Fruit fly (Drosophila melanogaster) whole organism, embryonic: ENCODE results near the gene meso18E.
A peak's percentile ranks its signal among the peaks of the same experiment; 100 is the strongest.

Experiments used
- B-H2 ChIP-seq: fragments of 200-800 bp; sonication (Bioruptor generic); optimal IDR thresholded peaks from 2 replicates; lab custom pipeline; 2018; ENCODE audit warnings: missing biosample characterization, mild to moderate bottlenecking, missing genetic modification characterization
- CG12071 ChIP-seq: fragments of 200-800 bp; sonication (Bioruptor generic); optimal IDR thresholded peaks from 3 replicates; lab custom pipeline; 2018; ENCODE audit warnings: missing biosample characterization, mild to moderate bottlenecking, missing genetic modification characterization
- CG12769 ChIP-seq: fragments of 200-800 bp; sonication (Bioruptor generic); optimal IDR thresholded peaks from 2 replicates; lab custom pipeline; 2019; ENCODE audit warnings: missing biosample characterization, mild to moderate bottlenecking, missing genetic modification characterization, moderate library complexity
- CG17186 ChIP-seq: fragments of 200-800 bp; sonication (Bioruptor generic); optimal IDR thresholded peaks from 3 replicates; lab custom pipeline; 2017; ENCODE audit warnings: missing biosample characterization, missing genetic modification reagents, missing genetic modification characterization
- CG17328 ChIP-seq: fragments of 200-800 bp; sonication (Bioruptor generic); IDR thresholded peaks from 2 replicates; pipeline ENCODE4 v1.3.6; 2022; ENCODE audit warnings: missing biosample characterization, missing genetic modification characterization
- CG18599 ChIP-seq: fragments of 200-800 bp; sonication (Bioruptor generic); optimal IDR thresholded peaks from 3 replicates; lab custom pipeline; 2017; ENCODE audit warnings: missing biosample characterization, missing genetic modification characterization, mild to moderate bottlenecking, moderate library complexity, missing genetic modification reagents
- CG2678 ChIP-seq: fragments of 200-800 bp; sonication (Bioruptor generic); optimal IDR thresholded peaks from 3 replicates; lab custom pipeline; 2019; ENCODE audit warnings: missing biosample characterization, mild to moderate bottlenecking, missing genetic modification characterization, moderate library complexity
- CG3163 ChIP-seq: fragments of 200-800 bp; sonication (Bioruptor generic); optimal IDR thresholded peaks from 3 replicates; lab custom pipeline; 2016; ENCODE audit warnings: missing biosample characterization, missing genetic modification characterization
- CG34224 ChIP-seq: fragments of 200-800 bp; sonication (Bioruptor generic); IDR thresholded peaks from 3 replicates; pipeline ENCODE4 v1.3.6; 2022; ENCODE audit warnings: missing biosample characterization, missing genetic modification characterization; ENCODE audit not compliant: partially characterized antibody
- CG34376 ChIP-seq: fragments of 200-800 bp; sonication (Bioruptor generic); optimal IDR thresholded peaks from 2 replicates; lab custom pipeline; 2018; ENCODE audit warnings: missing biosample characterization, mild to moderate bottlenecking, missing genetic modification characterization
- CG42726 ChIP-seq: fragments of 200-800 bp; sonication (Bioruptor generic); IDR thresholded peaks from 2 replicates; pipeline ENCODE4 v1.3.6; 2022; ENCODE audit warnings: missing biosample characterization, missing genetic modification characterization; ENCODE audit not compliant: partially characterized antibody
- CG6765 ChIP-seq: fragments of 200-800 bp; sonication (Bioruptor generic); optimal IDR thresholded peaks from 3 replicates; lab custom pipeline; 2017; ENCODE audit warnings: missing biosample characterization, mild to moderate bottlenecking, missing genetic modification characterization
- CG7963 ChIP-seq: fragments of 200-800 bp; sonication (Bioruptor generic); IDR thresholded peaks from 3 replicates; pipeline ENCODE4 v1.3.6; 2022; ENCODE audit warnings: missing biosample characterization, missing genetic modification characterization; ENCODE audit not compliant: partially characterized antibody
- CG8290 ChIP-seq, 3 experiments: fragments of 200-800 bp; sonication (Bioruptor generic); optimal IDR thresholded peaks; 2 replicates each; lab custom pipeline; 2016 to 2019; ENCODE audit warnings: missing biosample characterization in 3 of 3, missing genetic modification characterization in 3 of 3, mild to moderate bottlenecking in 2 of 3, moderate library complexity in 1 of 3
- CG9215 ChIP-seq: fragments of 200-800 bp; sonication (Bioruptor generic); IDR thresholded peaks from 2 replicates; pipeline ENCODE4 v1.3.6; 2022; ENCODE audit warnings: missing biosample characterization, missing genetic modification characterization
- CG9727 ChIP-seq: fragments of 200-800 bp; sonication (Bioruptor generic); optimal IDR thresholded peaks from 3 replicates; lab custom pipeline; 2017; ENCODE audit warnings: missing biosample characterization, mild to moderate bottlenecking, missing genetic modification characterization
- CTCF ChIP-seq: fragments of 200-800 bp; sonication (Bioruptor generic); optimal IDR thresholded peaks from 2 replicates; lab custom pipeline; 2017; ENCODE audit warnings: missing biosample characterization, mild to moderate bottlenecking, missing genetic modification characterization, moderate library complexity
- Doc2 ChIP-seq: fragments of 200-800 bp; sonication (Bioruptor generic); IDR thresholded peaks from 2 replicates; pipeline ENCODE4 v1.3.6; 2022; ENCODE audit warnings: missing biosample characterization, missing genetic modification characterization
- Doc3 ChIP-seq: fragments of 200-800 bp; sonication (Bioruptor generic); IDR thresholded peaks from 3 replicates; pipeline ENCODE4 v1.3.6; 2022; ENCODE audit warnings: missing biosample characterization, missing genetic modification characterization; ENCODE audit not compliant: partially characterized antibody
- Dp ChIP-seq: fragments of 200-800 bp; sonication (Bioruptor generic); optimal IDR thresholded peaks from 2 replicates; lab custom pipeline; 2018; ENCODE audit warnings: missing biosample characterization, mild to moderate bottlenecking, missing genetic modification characterization, moderate library complexity
- Dref ChIP-seq: fragments of 200-800 bp; sonication (Bioruptor generic); IDR thresholded peaks from 2 replicates; pipeline ENCODE4 v1.3.6; 2022; ENCODE audit warnings: missing biosample characterization, missing genetic modification characterization
- Hmr ChIP-seq: fragments of 200-800 bp; sonication (Bioruptor generic); optimal IDR thresholded peaks from 3 replicates; lab custom pipeline; 2017; ENCODE audit warnings: mild to moderate bottlenecking, missing biosample characterization, missing genetic modification reagents, missing genetic modification characterization
- MBD-R2 ChIP-seq: fragments of 200-800 bp; sonication (Bioruptor generic); IDR thresholded peaks from 2 replicates; pipeline ENCODE4 v1.3.6; 2022; ENCODE audit warnings: missing biosample characterization, missing genetic modification characterization
- MESR4 ChIP-seq: fragments of 200-800 bp; sonication (Bioruptor generic); optimal IDR thresholded peaks from 2 replicates; lab custom pipeline; 2018; ENCODE audit warnings: missing biosample characterization, mild to moderate bottlenecking, missing genetic modification characterization, moderate library complexity
- Med ChIP-seq: fragments of 200-800 bp; sonication (Bioruptor generic); peaks from one replicate; lab custom pipeline; 2016; ENCODE audit warnings: missing biosample characterization, missing genetic modification characterization, mild to moderate bottlenecking, inconsistent platforms, moderate library complexity
- NFAT ChIP-seq: fragments of 200-800 bp; sonication (Bioruptor generic); IDR thresholded peaks from 2 replicates; pipeline ENCODE4 v1.3.6; 2022; ENCODE audit warnings: missing biosample characterization, missing genetic modification characterization
- Neu2 ChIP-seq: fragments of 200-800 bp; sonication (Bioruptor generic); optimal IDR thresholded peaks from 3 replicates; lab custom pipeline; 2016; ENCODE audit warnings: missing biosample characterization, missing genetic modification characterization, borderline replicate concordance
- Nf-YA ChIP-seq: fragments of 200-800 bp; sonication (Bioruptor generic); IDR thresholded peaks from 2 replicates; pipeline ENCODE4 v1.3.6; 2022; ENCODE audit warnings: missing biosample characterization, missing genetic modification characterization
- NfI ChIP-seq: fragments of 200-800 bp; sonication (Bioruptor generic); optimal IDR thresholded peaks from 3 replicates; lab custom pipeline; 2018; ENCODE audit warnings: missing biosample characterization, mild to moderate bottlenecking, missing genetic modification characterization, moderate library complexity
- Ravus ChIP-seq: fragments of 200-800 bp; sonication (Bioruptor generic); IDR thresholded peaks from 2 replicates; pipeline ENCODE4 v1.3.6; 2022; ENCODE audit warnings: missing biosample characterization, missing genetic modification characterization
- Scr ChIP-seq: fragments of 200-800 bp; sonication (Bioruptor generic); IDR thresholded peaks from 2 replicates; pipeline ENCODE4 v1.3.6; 2022; ENCODE audit warnings: missing biosample characterization, missing genetic modification characterization; ENCODE audit not compliant: partially characterized antibody
- Side ChIP-seq: fragments of 200-800 bp; sonication (Bioruptor generic); optimal IDR thresholded peaks from 2 replicates; lab custom pipeline; 2016; ENCODE audit warnings: missing biosample characterization, missing genetic modification characterization
- Sry-δ ChIP-seq: fragments of 200-800 bp; sonication (Bioruptor generic); optimal IDR thresholded peaks from 2 replicates; lab custom pipeline; 2016; ENCODE audit warnings: missing biosample characterization, missing genetic modification characterization
- YL-1 ChIP-seq: fragments of 200-800 bp; sonication (Bioruptor generic); optimal IDR thresholded peaks from 3 replicates; lab custom pipeline; 2017; ENCODE audit warnings: missing biosample characterization, mild to moderate bottlenecking, missing genetic modification characterization
- amos ChIP-seq: fragments of 200-800 bp; sonication (Bioruptor generic); IDR thresholded peaks from 2 replicates; pipeline ENCODE4 v1.3.6; 2022; ENCODE audit warnings: missing biosample characterization, missing genetic modification characterization; ENCODE audit not compliant: partially characterized antibody
- ash1 ChIP-seq: fragments of 200-800 bp; sonication (Bioruptor generic); optimal IDR thresholded peaks from 2 replicates; lab custom pipeline; 2018; ENCODE audit warnings: missing biosample characterization, mild to moderate bottlenecking, missing genetic modification characterization
- ato ChIP-seq: fragments of 200-800 bp; sonication (Bioruptor generic); IDR thresholded peaks from 2 replicates; pipeline ENCODE4 v1.3.6; 2022; ENCODE audit warnings: missing biosample characterization, missing genetic modification characterization; ENCODE audit not compliant: partially characterized antibody
- dpn ChIP-seq, 2 experiments: fragments of 200-800 bp; sonication (Bioruptor generic); optimal IDR thresholded peaks; 3 replicates each; lab custom pipeline; 2016; ENCODE audit warnings: missing biosample characterization in 2 of 2, missing genetic modification characterization in 2 of 2
- ham ChIP-seq: fragments of 200-800 bp; sonication (Bioruptor generic); IDR thresholded peaks from 2 replicates; pipeline ENCODE4 v1.3.6; 2022; ENCODE audit warnings: missing biosample characterization, missing genetic modification characterization
- inv ChIP-seq: fragments of 200-800 bp; sonication (Bioruptor generic); IDR thresholded peaks from 2 replicates; pipeline ENCODE4 v1.3.6; 2022; ENCODE audit warnings: missing biosample characterization, missing genetic modification characterization; ENCODE audit not compliant: partially characterized antibody
- jumu ChIP-seq: fragments of 200-800 bp; sonication (Bioruptor generic); optimal IDR thresholded peaks from 3 replicates; lab custom pipeline; 2016; ENCODE audit warnings: missing biosample characterization, missing genetic modification characterization
- kah ChIP-seq: fragments of 200-800 bp; sonication (Bioruptor generic); optimal IDR thresholded peaks from 2 replicates; lab custom pipeline; 2018; ENCODE audit warnings: missing biosample characterization, mild to moderate bottlenecking, missing genetic modification characterization
- kni ChIP-seq: fragments of 200-800 bp; sonication (Bioruptor generic); optimal IDR thresholded peaks from 3 replicates; lab custom pipeline; 2017; ENCODE audit warnings: mild to moderate bottlenecking, missing biosample characterization, missing genetic modification reagents, missing genetic modification characterization
- lov ChIP-seq, 2 experiments: fragments of 200-800 bp in 1 of 2; fragments of >200 bp in 1 of 2; sonication (Bioruptor generic) in 1 of 2; IDR thresholded peaks in 1 of 2; optimal IDR thresholded peaks in 1 of 2; 2 replicates in 1 of 2; 3 replicates in 1 of 2; pipeline versions ENCODE4 v1.3.6 to Lab custom; 2017 to 2022; ENCODE audit warnings: missing biosample characterization in 1 of 2, missing genetic modification characterization in 1 of 2
- odd ChIP-seq: fragments of 200-800 bp; sonication (Bioruptor generic); optimal IDR thresholded peaks from 2 replicates; lab custom pipeline; 2017; ENCODE audit warnings: missing biosample characterization, mild to moderate bottlenecking, missing genetic modification characterization
- tin ChIP-seq: fragments of 200-800 bp; sonication (Bioruptor generic); optimal IDR thresholded peaks from 3 replicates; lab custom pipeline; 2016; ENCODE audit warnings: missing biosample characterization, missing genetic modification characterization
- wdn ChIP-seq: fragments of 200-800 bp; sonication (Bioruptor generic); IDR thresholded peaks from 2 replicates; pipeline ENCODE4 v1.3.6; 2022; ENCODE audit warnings: missing biosample characterization, missing genetic modification characterization

The meso18E gene

DNA sequence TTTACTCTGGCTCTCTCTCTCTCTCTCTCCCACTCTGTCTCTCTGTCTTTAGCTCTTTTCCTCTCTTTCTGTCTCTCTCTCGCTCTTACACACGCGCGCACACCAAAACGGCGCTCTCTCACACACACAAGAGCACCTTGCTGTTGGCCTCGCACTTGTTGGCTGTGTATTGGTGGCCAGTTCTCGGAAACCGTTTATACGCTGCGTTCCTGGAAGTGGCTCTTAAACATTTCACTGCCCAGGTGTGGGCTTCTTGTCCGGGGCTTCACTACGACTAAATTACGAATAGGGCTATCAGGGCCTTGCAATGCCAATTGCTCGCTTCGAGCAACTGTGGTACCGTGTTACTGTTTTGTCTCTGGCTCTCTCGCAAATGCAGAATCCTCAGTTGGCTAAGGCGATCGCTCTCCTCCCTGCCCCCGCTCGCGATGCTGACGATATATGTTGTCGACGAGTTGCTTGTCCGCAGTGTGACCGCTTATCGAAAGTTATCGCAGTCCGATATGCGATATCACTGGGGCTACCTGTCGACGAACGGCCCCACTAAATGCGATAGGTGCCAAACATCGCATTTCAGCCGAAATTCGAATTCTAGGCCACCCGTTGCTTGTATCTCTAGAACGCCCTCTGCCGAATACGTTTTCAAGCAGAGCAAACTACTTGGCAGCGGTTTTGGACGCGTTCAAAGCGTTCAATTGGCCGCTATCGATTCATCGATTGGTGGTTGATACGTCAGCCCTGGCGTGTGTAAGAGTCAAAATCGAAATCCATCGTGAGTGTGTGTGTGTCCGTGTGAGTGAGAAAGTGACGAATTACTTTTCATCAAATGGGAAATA is 29.6 kb downstream of the meso18E start, which contains the start of the genes dome and Ubqn (continued):
- TF ChIP-seq Ravus (GFP tag; lab: Robert Waterston, UW) (no peak), Scr (GFP tag; lab: Robert Waterston, UW) (peak; percentile 95), ato (GFP tag; lab: Robert Waterston, UW) (peak; percentile 82), MESR4 (GFP tag; lab: Kevin White, UChicago) (peak; percentile 74), kah (peak; percentile 33), MBD-R2 (peak; percentile 24; the same call in 1 of the 2 replicates), dpn (GFP tag; optimal IDR thresholded peaks at IDR 0.05; lab: Kevin White, UChicago) (peak in 1 of 2 experiments; percentile 30), lov (optimal IDR thresholded peaks at IDR 0.05; lab: Kevin White, UChicago) (no peak), lov (GFP tag; IDR thresholded peaks at IDR 0.05; lab: Robert Waterston, UW) (no peak), Doc2 (no peak), Doc3 (GFP tag; lab: Robert Waterston, UW) (peak; percentile 82), Med (peak; percentile 77), amos (peak; percentile 86), CTCF (GFP tag; lab: Kevin White, UChicago) (peak; percentile 76), CG42726 (GFP tag; lab: Robert Waterston, UW) (peak; percentile 65; the same call in 1 of the 2 replicates), inv (GFP tag; lab: Robert Waterston, UW) (peak; percentile 93), CG12071 (peak; percentile 49), NFAT (peak; percentile 3; the same call in 1 of the 2 replicates), CG8290 (GFP tag; optimal IDR thresholded peaks at IDR 0.05; lab: Kevin White, UChicago) (peak; percentile 53), CG8290 (tag; optimal IDR thresholded peaks at IDR 0.05; lab: Kevin White, UChicago) (peak in 1 of 2 experiments; percentile 64), CG7963 (peak; percentile 85), CG6765 (no peak), CG3163 (peak; percentile 60), odd (peak; percentile 11), ash1 (no peak), NfI (no peak), tin (no peak), jumu (GFP tag; lab: Kevin White, UChicago) (peak; percentile 55), CG9727 (GFP tag; lab: Kevin White, UChicago) (peak; percentile 22), Neu2 (GFP tag; lab: Kevin White, UChicago) (peak; percentile 82), CG34224 (GFP tag; lab: Robert Waterston, UW) (peak; percentile 84), Sry-δ (GFP tag; lab: Kevin White, UChicago) (peak; percentile 93), Dp (GFP tag; lab: Kevin White, UChicago) (peak; percentile 49), Hmr (peak; percentile 22), CG9215 (0 out of 2 replicates have a peak, but pooled peaks have one; percentile 14), CG18599 (GFP tag; lab: Kevin White, UChicago) (peak; percentile 35), B-H2 (GFP tag; lab: Kevin White, UChicago) (no peak), CG2678 (tag; lab: Kevin White, UChicago) (no peak), CG34376 (GFP tag; lab: Kevin White, UChicago) (peak; percentile 84), Side (GFP tag; lab: Kevin White, UChicago) (peak; percentile 7), wdn (GFP tag; lab: Robert Waterston, UW) (no peak), kni (peak; percentile 34), Nf-YA (no peak), ham (GFP tag; lab: Robert Waterston, UW) (no peak), CG17328 (GFP tag; lab: Robert Waterston, UW) (no peak), CG12769 (tag; lab: Kevin White, UChicago) (peak; percentile 37), CG17186 (GFP tag; lab: Kevin White, UChicago) (peak; percentile 83), Dref (GFP tag; lab: Robert Waterston, UW) (peak; percentile 86), YL-1 (GFP tag; lab: Kevin White, UChicago) (peak; percentile 61)
